Worm (Caenorhabditis elegans) whole organism, L1 larva: ENCODE data around the gene Y34B4A.10.

Experiments used
- alr-1 ChIP-seq: fragments of 200-800 bp; sonication (Bioruptor generic); optimal IDR thresholded peaks from 2 replicates; lab custom pipeline; 2018; ENCODE audit warnings: borderline replicate concordance, mild to moderate bottlenecking, missing genetic modification characterization, missing compliant biosample characterization
- ama-1 ChIP-seq: fragments of 150-350 bp; optimal IDR thresholded peaks from 2 replicates; lab custom pipeline; 2014
- ceh-82 ChIP-seq, 3 experiments: fragments of 150-350 bp in 1 of 3; sonication (generic microtip) in 2 of 3; optimal IDR thresholded peaks; 2 replicates each; lab custom pipeline; 2014 to 2017; ENCODE audit warnings: missing biosample characterization in 3 of 3, missing genetic modification characterization in 3 of 3
- egl-27 ChIP-seq, 2 experiments: fragments of 150-350 bp in 1 of 2; sonication (generic microtip); optimal IDR thresholded peaks; 3 replicates each; lab custom pipeline; 2017 to 2018; ENCODE audit warnings: missing biosample characterization in 2 of 2, missing genetic modification characterization in 2 of 2, missing genetic modification reagents in 2 of 2
- fos-1 ChIP-seq: fragments of 150-350 bp; optimal IDR thresholded peaks from 2 replicates; lab custom pipeline; 2014; ENCODE audit warnings: missing biosample characterization, missing genetic modification characterization
- mdl-1 ChIP-seq, 2 experiments: fragments of 150-350 bp; optimal IDR thresholded peaks; 2 replicates each; lab custom pipeline; 2014 to 2017; ENCODE audit warnings: missing biosample characterization in 2 of 2, missing genetic modification characterization in 2 of 2, inconsistent platforms in 1 of 2
- nhr-11 ChIP-seq: fragments of 150-350 bp; optimal IDR thresholded peaks from 2 replicates; lab custom pipeline; 2014; ENCODE audit warnings: missing biosample characterization, missing genetic modification characterization
- nhr-237 ChIP-seq: fragments of 150-350 bp; optimal IDR thresholded peaks from 2 replicates; lab custom pipeline; 2014; ENCODE audit warnings: missing biosample characterization, missing genetic modification characterization
- unc-130 ChIP-seq: fragments of 150-350 bp; optimal IDR thresholded peaks from 2 replicates; lab custom pipeline; 2017; ENCODE audit warnings: missing biosample characterization, missing genetic modification characterization, inconsistent platforms
- unc-62 ChIP-seq: fragments of 150-350 bp; optimal IDR thresholded peaks from 2 replicates; lab custom pipeline; 2014; ENCODE audit warnings: missing biosample characterization, missing genetic modification reagents, missing genetic modification characterization
- zag-1 ChIP-seq: fragments of 150-350 bp; optimal IDR thresholded peaks from 2 replicates; lab custom pipeline; 2014; ENCODE audit warnings: missing biosample characterization, missing genetic modification characterization

DNA sequence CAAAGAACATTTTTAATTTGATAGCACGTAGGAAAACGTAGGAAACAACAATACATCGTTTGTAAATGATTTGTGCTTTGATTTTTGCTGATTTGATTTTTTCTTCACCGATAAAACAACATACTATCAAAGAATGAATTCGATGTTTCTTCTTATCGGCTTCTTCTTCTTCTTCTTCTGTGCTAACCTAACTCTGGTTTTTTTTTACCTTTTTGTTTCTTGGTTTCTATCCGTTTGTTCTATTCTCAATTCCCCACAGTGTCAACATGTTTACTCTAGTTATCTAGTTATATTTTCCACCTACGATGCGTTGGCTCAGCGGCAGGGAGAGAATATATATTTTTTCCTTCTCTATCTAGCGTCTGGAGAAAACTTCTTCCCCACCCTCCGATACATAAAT lies 41.9 kb upstream of the Y34B4A.10 start:
- TF ChIP-seq egl-27 (tag; optimal IDR thresholded peaks at IDR 0.05; lab: Kevin White, UChicago): no peak
- TF ChIP-seq mdl-1 (tag; optimal IDR thresholded peaks at IDR 0.05; lab: Kevin White, UChicago): no peak
- no peak for TF ChIP-seq fos-1
- TF ChIP-seq unc-62 (GFP tag; lab: Kevin White, UChicago): no peak
- TF ChIP-seq nhr-11: no peak
- TF ChIP-seq ama-1 (lab: Kevin White, UChicago): no peak
- TF ChIP-seq unc-130: no peak
- no peak for TF ChIP-seq nhr-237
- TF ChIP-seq alr-1: no peak
- TF ChIP-seq ceh-82 (tag; optimal IDR thresholded peaks at IDR 0.05; lab: Kevin White, UChicago): no peak
- no peak for TF ChIP-seq zag-1 (tag; lab: Kevin White, UChicago)
